Worm (Caenorhabditis elegans): ENCODE measurements around the gene F35G2.1.

DNA sequence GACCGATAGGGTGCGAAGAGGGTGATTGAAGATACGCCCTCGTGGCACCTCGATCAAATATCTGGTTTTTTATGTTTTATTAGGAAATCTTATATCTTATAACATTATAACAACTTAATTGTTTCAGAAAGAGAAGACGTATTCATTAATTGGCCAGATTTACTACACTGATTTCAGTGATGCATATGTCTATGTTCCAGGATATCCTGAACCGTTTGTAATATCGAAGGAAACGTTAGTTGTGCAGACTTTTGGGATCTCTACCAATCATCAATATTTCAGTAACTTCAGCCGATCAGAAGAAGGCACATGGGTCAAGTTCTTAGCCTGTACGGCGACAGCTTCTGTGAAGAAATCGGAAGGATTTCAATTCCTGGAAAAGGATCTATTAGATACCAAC is 42.6 kb upstream of the F35G2.1 start:
- no peak for TF ChIP-seq skn-1 (tag; optimal IDR thresholded peaks at IDR 0.05)
- TF ChIP-seq jun-1 (tag; optimal IDR thresholded peaks at IDR 0.05) = no peak
- no peak for TF ChIP-seq elt-3 (tag; optimal IDR thresholded peaks at IDR 0.05)
- TF ChIP-seq nhr-12 (tag; optimal IDR thresholded peaks at IDR 0.05) = no peak
- TF ChIP-seq unc-62 (GFP tag; optimal IDR thresholded peaks at IDR 0.05) = no peak

All from whole organism, L3 larva.